Fruit fly (Drosophila melanogaster) whole organism, adult: Measurements from ENCODE around the gene DNAlig3.

Experiments
- CG11617 ChIP-seq: fragments of 200-800 bp; sonication (Bioruptor generic); optimal IDR thresholded peaks from 2 replicates; lab custom pipeline; 2017; ENCODE audit warnings: mild to moderate bottlenecking, missing biosample characterization, missing genetic modification reagents, missing genetic modification characterization
- CG12768 ChIP-seq: fragments of 200-800 bp; sonication (Bioruptor generic); optimal IDR thresholded peaks from 2 replicates; lab custom pipeline; 2017; ENCODE audit warnings: missing biosample characterization, missing genetic modification characterization, mild to moderate bottlenecking, moderate library complexity, missing genetic modification reagents
- CG14711 ChIP-seq: fragments of 200-800 bp; sonication (Bioruptor generic); optimal IDR thresholded peaks from 2 replicates; lab custom pipeline; 2018; ENCODE audit warnings: missing biosample characterization, mild to moderate bottlenecking, missing genetic modification characterization, moderate library complexity
- CG1620 ChIP-seq: fragments of 200-800 bp; sonication (Bioruptor generic); optimal IDR thresholded peaks from 2 replicates; lab custom pipeline; 2016; ENCODE audit warnings: missing biosample characterization, missing genetic modification characterization
- CG33017 ChIP-seq: fragments of 200-800 bp; sonication (Bioruptor generic); optimal IDR thresholded peaks from 2 replicates; lab custom pipeline; 2018; ENCODE audit warnings: missing biosample characterization, mild to moderate bottlenecking, missing genetic modification characterization, moderate library complexity
- CG5204 ChIP-seq: fragments of 200-800 bp; sonication (Bioruptor generic); optimal IDR thresholded peaks from 2 replicates; lab custom pipeline; 2016; ENCODE audit warnings: missing biosample characterization, missing genetic modification characterization
- CG7045 ChIP-seq: fragments of 200-800 bp; sonication (Bioruptor generic); optimal IDR thresholded peaks from 2 replicates; lab custom pipeline; 2017; ENCODE audit warnings: missing biosample characterization, mild to moderate bottlenecking, missing genetic modification characterization
- CG7101 ChIP-seq: fragments of 200-800 bp; sonication (Bioruptor generic); optimal IDR thresholded peaks from 2 replicates; lab custom pipeline; 2018; ENCODE audit warnings: missing biosample characterization, mild to moderate bottlenecking, missing genetic modification characterization, moderate library complexity
- Clk ChIP-seq: fragments of 200-800 bp; sonication (Bioruptor generic); optimal IDR thresholded peaks from 2 replicates; lab custom pipeline; 2017; ENCODE audit warnings: missing biosample characterization, missing genetic modification characterization
- Crg-1 ChIP-seq: fragments of 200-800 bp; sonication (Bioruptor generic); optimal IDR thresholded peaks from 2 replicates; lab custom pipeline; 2016; ENCODE audit warnings: missing biosample characterization, missing genetic modification characterization
- Hr96 ChIP-seq: fragments of 200-800 bp; sonication (Bioruptor generic); optimal IDR thresholded peaks from 2 replicates; lab custom pipeline; 2016; ENCODE audit warnings: missing biosample characterization, missing genetic modification characterization
- Mnt ChIP-seq: fragments of 200-800 bp; sonication (Bioruptor generic); optimal IDR thresholded peaks from 2 replicates; lab custom pipeline; 2016; ENCODE audit warnings: missing biosample characterization, mild to moderate bottlenecking, missing genetic modification characterization
- bab1 ChIP-seq: fragments of 200-800 bp; sonication (Bioruptor generic); optimal IDR thresholded peaks from 3 replicates; lab custom pipeline; 2019; ENCODE audit warnings: missing biosample characterization, mild to moderate bottlenecking, missing genetic modification characterization, moderate library complexity
- cic ChIP-seq: fragments of 200-800 bp; sonication (Bioruptor generic); optimal IDR thresholded peaks from 2 replicates; lab custom pipeline; 2017; ENCODE audit warnings: missing biosample characterization, mild to moderate bottlenecking, missing genetic modification characterization, moderate library complexity
- cnc ChIP-seq, 2 experiments: fragments of >200 bp; optimal IDR thresholded peaks; 2 replicates each; lab custom pipeline; 2017
- kay ChIP-seq: fragments of 200-800 bp; sonication (Bioruptor generic); peaks from one replicate; lab custom pipeline; 2016; ENCODE audit warnings: missing biosample characterization, missing genetic modification characterization, borderline replicate concordance
- ovo ChIP-seq: fragments of 200-800 bp; sonication (Bioruptor generic); optimal IDR thresholded peaks from 2 replicates; lab custom pipeline; 2016; ENCODE audit warnings: missing biosample characterization, missing genetic modification characterization
- pad ChIP-seq: fragments of 200-800 bp; sonication (Bioruptor generic); optimal IDR thresholded peaks from 3 replicates; lab custom pipeline; 2017; ENCODE audit warnings: missing biosample characterization, missing genetic modification characterization, mild to moderate bottlenecking, moderate library complexity, missing genetic modification reagents
- tj ChIP-seq: fragments of 200-800 bp; sonication (Bioruptor generic); optimal IDR thresholded peaks from 3 replicates; lab custom pipeline; 2017; ENCODE audit warnings: missing biosample characterization, mild to moderate bottlenecking, missing genetic modification characterization, moderate library complexity
- toe ChIP-seq: fragments of 200-800 bp; sonication (Bioruptor generic); optimal IDR thresholded peaks from 2 replicates; lab custom pipeline; 2016; ENCODE audit warnings: missing biosample characterization, missing genetic modification characterization

DNAlig3 gene

DNA sequence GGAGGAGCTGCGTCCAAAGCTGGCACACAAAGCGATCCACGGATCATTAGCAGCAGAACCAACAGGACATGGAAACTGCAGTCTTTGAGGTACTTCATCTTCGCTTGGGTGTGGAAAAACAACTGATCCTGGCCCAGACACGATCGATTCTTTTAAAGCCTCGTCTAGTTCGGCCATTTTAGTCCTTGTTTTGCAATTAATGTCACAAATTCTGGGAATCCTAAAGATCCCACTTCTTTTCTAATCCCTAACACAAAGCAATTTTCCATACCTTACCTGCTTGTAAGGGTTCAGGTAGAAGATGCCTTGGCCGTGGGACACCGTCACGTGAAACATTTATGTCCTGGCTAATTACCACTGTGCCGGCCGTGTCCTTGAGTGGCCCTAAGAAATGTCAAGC is 19.1 kb downstream of the DNAlig3 start, which contains the start of gene CG10035:
TSS of gene CG10035 (minus strand) at position 129 of the 400 bp plus-strand sequence.
- TF ChIP-seq CG33017 (no peak), bab1 (GFP tag; lab: Kevin White, UChicago) (no peak), CG5204 (GFP tag; lab: Kevin White, UChicago) (no peak), CG11617 (no peak), tj (no peak), CG12768 (GFP tag; lab: Kevin White, UChicago) (no peak), kay (GFP tag; lab: Kevin White, UChicago) (no peak), Clk (GFP tag; lab: Kevin White, UChicago) (no peak), Crg-1 (GFP tag; lab: Kevin White, UChicago) (no peak), CG7101 (no peak), pad (GFP tag; lab: Kevin White, UChicago) (no peak), CG1620 (GFP tag; lab: Kevin White, UChicago) (no peak), cic (GFP tag; lab: Kevin White, UChicago) (no peak), toe (no peak), CG14711 (no peak), CG7045 (GFP tag; lab: Kevin White, UChicago) (no peak), Mnt (GFP tag; lab: Kevin White, UChicago) (no peak), cnc (optimal IDR thresholded peaks at IDR 0.05; lab: Kevin White, UChicago) (no peak), ovo (GFP tag; lab: Kevin White, UChicago) (no peak), Hr96 (GFP tag; lab: Kevin White, UChicago) (no peak)

dm6 chr3R:12381130-12381700 is 20.4 kb downstream of the DNAlig3 start:
- TF ChIP-seq CG12768 (GFP tag; lab: Kevin White, UChicago): peak; percentile 39
- no peak for TF ChIP-seq CG7045 (GFP tag; lab: Kevin White, UChicago)
- no peak for TF ChIP-seq Clk (GFP tag; lab: Kevin White, UChicago)

- TF ChIP-seq CG33017 (no peak), cic (GFP tag; lab: Kevin White, UChicago) (no peak), CG7045 (GFP tag; lab: Kevin White, UChicago) (no peak), CG1620 (GFP tag; lab: Kevin White, UChicago) (no peak), tj (no peak), toe (no peak), CG7101 (no peak), ovo (GFP tag; lab: Kevin White, UChicago) (no peak), CG12768 (GFP tag; lab: Kevin White, UChicago) (no peak), CG5204 (GFP tag; lab: Kevin White, UChicago) (no peak), Crg-1 (GFP tag; lab: Kevin White, UChicago) (no peak), CG14711 (no peak), Mnt (GFP tag; lab: Kevin White, UChicago) (no peak)
Observed at dm6 chr3R:12379708-12380107, 21.9 kb downstream of the DNAlig3 start, which contains the start of gene GstD8. TSS of gene GstD8 (plus strand) at chr3R:12380008.

- TF ChIP-seq CG5204 (GFP tag; lab: Kevin White, UChicago) (no peak), CG1620 (GFP tag; lab: Kevin White, UChicago) (no peak), CG12768 (GFP tag; lab: Kevin White, UChicago) (no peak), CG11617 (no peak), Clk (GFP tag; lab: Kevin White, UChicago) (no peak), kay (GFP tag; lab: Kevin White, UChicago) (no peak), CG7101 (no peak), ovo (GFP tag; lab: Kevin White, UChicago) (no peak), bab1 (GFP tag; lab: Kevin White, UChicago) (no peak), toe (no peak), Hr96 (GFP tag; lab: Kevin White, UChicago) (no peak), cnc (optimal IDR thresholded peaks at IDR 0.05; lab: Kevin White, UChicago) (no peak), CG7045 (GFP tag; lab: Kevin White, UChicago) (no peak), CG14711 (no peak), Mnt (GFP tag; lab: Kevin White, UChicago) (no peak), Crg-1 (GFP tag; lab: Kevin White, UChicago) (no peak), pad (GFP tag; lab: Kevin White, UChicago) (no peak), cic (GFP tag; lab: Kevin White, UChicago) (no peak), tj (no peak)
Observed at dm6 chr3R:12379249-12379648, 22.4 kb downstream of the DNAlig3 start.

dm6 chr3R:12378200-12378599 is 23.4 kb downstream of the DNAlig3 start, which contains the start of gene GstD7:
TSS of gene GstD7 (plus strand) at chr3R:12378500.
- no peak for TF ChIP-seq CG12768 (GFP tag; lab: Kevin White, UChicago)
- peak; percentile 18 for TF ChIP-seq kay (GFP tag; lab: Kevin White, UChicago)

DNA sequence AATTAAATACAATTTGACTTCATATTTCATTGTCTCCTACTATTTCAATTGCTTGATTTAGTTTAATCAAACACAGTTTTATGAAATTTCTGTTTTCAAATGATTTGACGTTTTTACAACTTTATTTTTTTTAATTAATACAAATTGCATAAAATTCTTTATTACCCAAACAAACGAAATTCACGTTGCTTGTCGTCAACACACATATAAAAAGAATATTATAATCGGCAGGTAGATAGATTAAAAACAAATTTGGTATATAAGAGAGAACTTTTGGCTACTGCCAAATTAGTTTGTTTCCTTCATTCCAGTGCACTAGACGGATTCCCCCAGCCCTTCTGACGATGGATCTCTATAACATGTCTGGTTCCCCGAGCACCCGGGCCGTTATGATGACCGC is 24.8 kb downstream of the DNAlig3 start, which contains the start of gene GstD6:
TSS of gene GstD6 (plus strand) at position 301 of the 400 bp plus-strand sequence.
- TF ChIP-seq CG33017 (no peak), CG7045 (GFP tag; lab: Kevin White, UChicago) (no peak), CG5204 (GFP tag; lab: Kevin White, UChicago) (no peak), CG1620 (GFP tag; lab: Kevin White, UChicago) (no peak), ovo (GFP tag; lab: Kevin White, UChicago) (no peak), CG12768 (GFP tag; lab: Kevin White, UChicago) (no peak), CG11617 (no peak), Crg-1 (GFP tag; lab: Kevin White, UChicago) (no peak), cnc (optimal IDR thresholded peaks at IDR 0.05; lab: Kevin White, UChicago) (no peak), tj (no peak), Clk (GFP tag; lab: Kevin White, UChicago) (no peak), toe (no peak), pad (GFP tag; lab: Kevin White, UChicago) (no peak), CG14711 (no peak), kay (GFP tag; lab: Kevin White, UChicago) (no peak)
